Worm (Caenorhabditis elegans): ENCODE results near the gene clec-182.

Gene clec-182

DNA sequence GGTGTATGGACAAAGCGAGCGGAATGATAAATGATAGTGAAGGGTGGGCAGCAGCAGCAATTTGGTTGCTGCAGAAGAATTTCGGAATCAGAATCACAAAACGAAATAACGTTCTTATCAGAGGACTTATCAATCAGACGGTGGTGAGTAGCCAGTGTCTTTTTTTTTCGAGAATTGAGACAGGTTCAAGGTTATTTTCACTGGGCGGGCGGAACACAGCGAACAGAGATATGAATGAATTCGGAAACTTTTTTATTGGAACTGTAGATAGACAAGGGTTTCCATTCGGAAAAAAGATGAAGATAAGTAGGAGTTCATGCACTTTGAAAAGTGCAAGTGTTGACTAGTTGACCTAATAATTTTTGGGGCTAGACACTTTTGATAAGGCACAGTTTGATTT lies 4.9 kb downstream of the clec-182 start (continued):
- TF ChIP-seq jun-1 (tag; optimal IDR thresholded peaks at IDR 0.05): no peak
- no peak for TF ChIP-seq ZK546.5 (tag; optimal IDR thresholded peaks at IDR 0.05)
- no peak for TF ChIP-seq Y105C5A.15 (GFP tag; IDR thresholded peaks at IDR 0.05)
- TF ChIP-seq nhr-76 (tag; optimal IDR thresholded peaks at IDR 0.05): no peak
- TF ChIP-seq F49E8.2 (tag; optimal IDR thresholded peaks at IDR 0.05; ENCODE audit: borderline replicate concordance): no peak
- TF ChIP-seq Y48G9A.11 (GFP tag; IDR thresholded peaks at IDR 0.05): no peak
- TF ChIP-seq pqm-1 (tag; optimal IDR thresholded peaks at IDR 0.05): peak; percentile 80
- TF ChIP-seq saeg-2 (GFP tag; IDR thresholded peaks at IDR 0.05): no peak
- peak; percentile 71 for TF ChIP-seq dmd-6 (GFP tag; IDR thresholded peaks at IDR 0.05)
- TF ChIP-seq aha-1 (tag): peak; percentile 66
- no peak for TF ChIP-seq unc-39 (tag; optimal IDR thresholded peaks at IDR 0.05)
- TF ChIP-seq ZK337.2 (GFP tag; IDR thresholded peaks at IDR 0.05): no peak
- peak; percentile 84 for TF ChIP-seq nhr-28 (tag; optimal IDR thresholded peaks at IDR 0.05)
- no peak for TF ChIP-seq zfp-2 (tag; optimal IDR thresholded peaks at IDR 0.05)
- no peak for TF ChIP-seq lin-15B (tag; optimal IDR thresholded peaks at IDR 0.05)
- TF ChIP-seq nhr-42 (GFP tag; IDR thresholded peaks at IDR 0.05): no peak
- no peak for TF ChIP-seq ctbp-1 (GFP tag; IDR thresholded peaks at IDR 0.05)
- TF ChIP-seq R02D3.7 (tag; optimal IDR thresholded peaks at IDR 0.05): no peak
- TF ChIP-seq mxl-3 (GFP tag; optimal IDR thresholded peaks at IDR 0.05): peak; percentile 80
- no peak for TF ChIP-seq ceh-82 (tag; optimal IDR thresholded peaks at IDR 0.05)
- no peak for TF ChIP-seq nhr-237 (tag; optimal IDR thresholded peaks at IDR 0.05)
- TF ChIP-seq nhr-111 (GFP tag; optimal IDR thresholded peaks at IDR 0.05): no peak
- peak; percentile 25 for TF ChIP-seq hlh-30 (tag; optimal IDR thresholded peaks at IDR 0.05; ENCODE audit: insufficient read depth)
- peak in 1 of 2 experiments; percentile 97 for TF ChIP-seq unc-62 (GFP tag; optimal IDR thresholded peaks at IDR 0.05 in 1 of 2)
- no peak for TF ChIP-seq unc-62 (tag; optimal IDR thresholded peaks at IDR 0.05)
- no peak for TF ChIP-seq arid-1 (GFP tag; conservative IDR thresholded peaks at IDR 0.05)
- peak in 1 of 2 experiments; percentile 19 for TF ChIP-seq lsy-2 (tag; optimal IDR thresholded peaks at IDR 0.05)
- TF ChIP-seq T20F7.1 (GFP tag; optimal IDR thresholded peaks at IDR 0.05): no peak
- no peak for TF ChIP-seq set-16 (GFP tag; IDR thresholded peaks at IDR 0.05)
- no peak for TF ChIP-seq ceh-32 (tag; optimal IDR thresholded peaks at IDR 0.05; ENCODE audit: poor library complexity)
- no peak for TF ChIP-seq zip-2 (tag; optimal IDR thresholded peaks at IDR 0.05)
- TF ChIP-seq tra-1 (GFP tag; IDR thresholded peaks at IDR 0.05): peak; percentile 74; the same call in 1 of the 2 replicates

DNA sequence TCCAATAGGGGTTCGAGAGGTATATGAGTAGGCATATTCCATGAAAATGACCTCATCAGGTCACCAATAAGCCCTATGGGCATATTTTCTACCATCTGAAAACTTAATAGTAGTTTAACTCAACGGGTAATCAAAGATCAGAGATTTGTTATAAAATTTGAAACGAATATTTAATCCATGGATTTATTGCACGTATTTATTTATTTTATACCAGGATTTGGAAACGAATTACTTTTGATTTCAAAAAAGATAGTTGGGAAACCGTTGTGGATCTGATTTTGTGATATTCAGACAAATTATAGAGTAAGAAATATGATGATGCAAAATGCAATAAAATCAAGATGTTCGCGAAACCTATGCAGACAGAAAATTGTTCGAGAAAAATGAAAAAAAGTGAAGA lies 5.3 kb downstream of the clec-182 start, which contains the start of gene C33D9.3:
Gene C33D9.3, minus strand, starts transcription at position 101 of the 400 bp plus-strand sequence.
- TF ChIP-seq arid-1 (GFP tag; conservative IDR thresholded peaks at IDR 0.05) (no peak), unc-62 (GFP tag; optimal IDR thresholded peaks at IDR 0.05 in 1 of 2) (peak in 1 of 2 experiments; percentile 15), unc-62 (tag; optimal IDR thresholded peaks at IDR 0.05) (no peak)

DNA sequence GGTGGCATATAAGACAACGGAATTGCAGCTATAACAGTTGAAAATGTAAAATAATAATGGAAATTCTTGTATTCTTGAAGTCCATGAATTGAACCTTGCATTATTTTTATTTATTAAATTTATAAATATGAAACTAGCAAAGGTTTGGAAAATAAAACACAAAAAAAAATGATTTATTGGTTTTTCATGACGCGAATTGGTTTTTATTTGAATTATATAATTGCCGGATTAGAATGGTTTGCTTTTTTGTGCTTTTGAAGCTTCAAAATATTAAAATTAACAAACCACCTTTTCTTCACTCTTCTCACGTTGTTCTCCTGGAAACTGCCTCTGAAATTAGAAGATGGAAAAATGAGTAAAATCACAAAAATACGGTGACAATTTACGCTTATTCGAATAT lies 8.0 kb downstream of the clec-182 start, which contains the start of gene sru-35:
Gene sru-35, minus strand, starts transcription at position 101 of the 400 bp plus-strand sequence.
- no peak for TF ChIP-seq pqm-1 (tag; optimal IDR thresholded peaks at IDR 0.05)
- no peak for TF ChIP-seq madf-5 (GFP tag; IDR thresholded peaks at IDR 0.05)
- TF ChIP-seq spr-3 (GFP tag; optimal IDR thresholded peaks at IDR 0.05): no peak
- no peak for TF ChIP-seq zip-2 (tag; optimal IDR thresholded peaks at IDR 0.05)
- no peak for TF ChIP-seq zag-1 (tag; optimal IDR thresholded peaks at IDR 0.05)
- TF ChIP-seq unc-62 (GFP tag; optimal IDR thresholded peaks at IDR 0.05 in 1 of 2): no peak
- TF ChIP-seq unc-62 (tag; optimal IDR thresholded peaks at IDR 0.05): no peak
- no peak for TF ChIP-seq nhr-10 (tag; optimal IDR thresholded peaks at IDR 0.05)
- no peak for TF ChIP-seq arid-1 (GFP tag; conservative IDR thresholded peaks at IDR 0.05)
- TF ChIP-seq ztf-11 (tag; optimal IDR thresholded peaks at IDR 0.05): no peak
- TF ChIP-seq Y5F2A.4 (GFP tag; optimal IDR thresholded peaks at IDR 0.05): no peak
